Worm (Caenorhabditis elegans) whole organism, mixed stage, embryonic: Measurements from ENCODE around the gene F25H9.2.

ENCODE experiments used
- elt-1 ChIP-seq: sonication (generic microtip); optimal IDR thresholded peaks from 2 replicates; lab custom pipeline; 2017; ENCODE audit warnings: missing genetic modification characterization, mild to moderate bottlenecking, missing compliant biosample characterization, antibody characterized with exemption, moderate library complexity, borderline replicate concordance; ENCODE audit not compliant: insufficient read depth
- hlh-1 ChIP-seq: fragments of 150-350 bp; optimal IDR thresholded peaks from 2 replicates; lab custom pipeline; 2014; ENCODE audit warnings: missing biosample characterization, missing genetic modification reagents, missing genetic modification characterization
- snpc-4 ChIP-seq: fragments of 150-350 bp; optimal IDR thresholded peaks from 2 replicates; lab custom pipeline; 2014; ENCODE audit warnings: missing biosample characterization, missing genetic modification characterization
- ztf-11 ChIP-seq: fragments of 150-350 bp; optimal IDR thresholded peaks from 2 replicates; lab custom pipeline; 2014; ENCODE audit warnings: missing biosample characterization, missing genetic modification characterization

DNA sequence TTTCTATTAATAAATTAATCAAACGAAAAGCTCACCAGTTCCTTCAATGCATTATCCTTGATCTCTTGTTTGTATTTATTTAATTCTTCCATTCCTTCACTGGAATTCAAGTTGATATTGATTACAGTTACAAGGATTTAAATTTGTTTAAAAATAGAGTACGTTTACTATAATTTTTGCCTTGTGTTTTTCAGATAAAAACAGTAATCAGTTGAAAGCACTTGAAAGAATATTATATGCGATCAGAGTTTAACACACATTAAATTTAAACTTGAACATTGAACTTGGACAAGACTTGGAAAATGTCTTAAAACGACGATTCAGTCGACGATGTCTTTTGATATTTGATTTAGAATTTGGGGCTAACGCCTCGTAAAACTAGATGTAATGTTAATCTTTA lies 40.4 kb upstream of the F25H9.2 start, which contains the start of gene F53F1.6:
- TF ChIP-seq hlh-1 (tag; lab: Kevin White, UChicago) (no peak), ztf-11 (tag; lab: Kevin White, UChicago) (no peak), elt-1 (tag; lab: Kevin White, UChicago) (no peak), snpc-4 (tag; lab: Kevin White, UChicago) (no peak)
